Worm (Caenorhabditis elegans): ENCODE results near the gene K05F1.8.
A peak's percentile ranks its signal among the peaks of the same experiment; 100 is the strongest.

Gene K05F1.8

DNA sequence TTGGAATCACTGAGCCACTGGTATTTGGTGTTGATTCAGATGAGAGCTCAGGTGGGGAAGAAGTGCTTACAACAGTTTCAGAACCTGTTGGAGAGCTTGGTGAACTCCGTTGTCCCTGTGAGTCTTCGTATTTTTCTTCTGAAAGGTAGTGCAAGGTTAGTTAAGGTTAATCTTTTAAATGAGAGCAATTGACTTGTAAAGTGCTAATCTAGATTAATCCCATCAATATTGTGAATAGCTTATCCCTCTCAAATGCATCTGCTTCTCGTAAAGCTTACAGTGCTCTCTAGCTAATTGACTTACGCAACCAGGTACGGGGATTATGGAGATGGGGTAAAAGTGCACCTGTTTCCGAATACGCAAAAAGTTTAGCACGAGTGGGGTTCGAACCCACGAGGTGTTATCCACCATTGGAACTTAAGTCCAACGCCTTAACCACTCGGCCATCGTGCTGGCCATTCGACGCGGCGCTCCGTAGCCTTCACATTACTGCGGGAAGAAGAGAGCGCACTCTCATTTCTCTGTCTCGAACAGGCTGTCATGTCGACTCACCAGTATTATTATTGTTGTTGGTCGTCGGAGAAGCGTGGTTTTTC is 26.8 kb downstream of the K05F1.8 start (continued):
- TF ChIP-seq B0035.1 (tag; optimal IDR thresholded peaks at IDR 0.05) (no peak), fkh-3 (tag; optimal IDR thresholded peaks at IDR 0.05) (peak; percentile 10), ama-1 (optimal IDR thresholded peaks at IDR 0.05) (no peak), ama-1 (GFP tag; optimal IDR thresholded peaks at IDR 0.05) (no peak), mes-4 (tag; optimal IDR thresholded peaks at IDR 0.05) (no peak), ztf-28 (GFP tag; IDR thresholded peaks at IDR 0.05) (0 out of 2 replicates have a peak, but pooled peaks have one; percentile 50), sptf-2 (GFP tag; optimal IDR thresholded peaks at IDR 0.05) (no peak), lin-54 (GFP tag; optimal IDR thresholded peaks at IDR 0.05) (no peak), F49E8.2 (tag; optimal IDR thresholded peaks at IDR 0.05; ENCODE audit: insufficient read depth) (no peak), madf-3 (GFP tag; IDR thresholded peaks at IDR 0.05) (0 out of 2 replicates have a peak, but pooled peaks have one; percentile 55), him-1 (tag; optimal IDR thresholded peaks at IDR 0.05) (peak; percentile 80), nfya-1 (tag; optimal IDR thresholded peaks at IDR 0.05; ENCODE audit: borderline replicate concordance, insufficient read depth) (no peak), egrh-3 (GFP tag; IDR thresholded peaks at IDR 0.05) (peak; percentile 33; the same call in 1 of the 2 replicates), sea-2 (GFP tag; IDR thresholded peaks at IDR 0.05) (no peak), akir-1 (GFP tag; optimal IDR thresholded peaks at IDR 0.05) (no peak), let-607 (tag; optimal IDR thresholded peaks at IDR 0.05) (no peak), ekl-4 (GFP tag; IDR thresholded peaks at IDR 0.05) (0 out of 2 replicates have a peak, but pooled peaks have one; percentile 11), T07F8.4 (tag; optimal IDR thresholded peaks at IDR 0.05) (peak; percentile 37), hlh-12 (tag; optimal IDR thresholded peaks at IDR 0.05) (no peak), rpc-1 (optimal IDR thresholded peaks at IDR 0.05) (peak; percentile 64), rpc-1 (tag; optimal IDR thresholded peaks at IDR 0.05) (peak; percentile 81), nhr-179 (tag; optimal IDR thresholded peaks at IDR 0.05) (no peak), attf-6 (GFP tag; IDR thresholded peaks at IDR 0.05) (peak; percentile 24; the same call in 1 of the 2 replicates), ceh-79 (tag; optimal IDR thresholded peaks at IDR 0.05) (no peak), hmg-20 (GFP tag; IDR thresholded peaks at IDR 0.05) (no peak), attf-5 (GFP tag; optimal IDR thresholded peaks at IDR 0.05) (peak; percentile 35), lin-40 (tag; optimal IDR thresholded peaks at IDR 0.05) (peak; percentile 26), ztf-22 (GFP tag; optimal IDR thresholded peaks at IDR 0.05) (no peak), tbp1 (GFP tag; optimal IDR thresholded peaks at IDR 0.05) (peak; percentile 95), egl-44 (GFP tag; IDR thresholded peaks at IDR 0.05) (0 out of 2 replicates have a peak, but pooled peaks have one; percentile 40), ztf-3 (GFP tag; optimal IDR thresholded peaks at IDR 0.05) (no peak), unc-130 (GFP tag; optimal IDR thresholded peaks at IDR 0.05) (no peak), ztf-6 (GFP tag; IDR thresholded peaks at IDR 0.05) (peak; percentile 73; the same call in 1 of the 2 replicates), madf-10 (tag; optimal IDR thresholded peaks at IDR 0.05) (peak; percentile 25), lag-1 (GFP tag; IDR thresholded peaks at IDR 0.05) (no peak), T26A5.8 (tag; optimal IDR thresholded peaks at IDR 0.05) (no peak), rcor-1 (GFP tag; IDR thresholded peaks at IDR 0.05) (peak; percentile 64), ztf-18 (tag; optimal IDR thresholded peaks at IDR 0.05) (peak; percentile 58), Y79H2A.3 (GFP tag; conservative IDR thresholded peaks at IDR 0.05) (peak; percentile 47; the same call in 1 of the 2 replicates), pha-4 (tag; optimal IDR thresholded peaks at IDR 0.05) (no peak), lin-26 (GFP tag; IDR thresholded peaks at IDR 0.05) (peak; percentile 86), snpc-3.4 (tag; optimal IDR thresholded peaks at IDR 0.05) (no peak), atf-7 (tag; optimal IDR thresholded peaks at IDR 0.05) (peak; percentile 6), athp-1 (tag; optimal IDR thresholded peaks at IDR 0.05) (no peak), dpl-1 (GFP tag; optimal IDR thresholded peaks at IDR 0.05) (no peak), attf-3 (GFP tag; conservative IDR thresholded peaks at IDR 0.05) (no peak), F33H1.4 (GFP tag; IDR thresholded peaks at IDR 0.05) (0 out of 2 replicates have a peak, but pooled peaks have one; percentile 13), ceh-40 (GFP tag; IDR thresholded peaks at IDR 0.05) (no peak), F10E7.11 (tag; optimal IDR thresholded peaks at IDR 0.05) (no peak)

Data from whole organism, young adult.